Worm (Caenorhabditis elegans) whole organism, L3 larva: ENCODE results near the gene srbc-57.

Source experiments
- R02D3.7 ChIP-seq: fragments of 150-350 bp; optimal IDR thresholded peaks from 2 replicates; lab custom pipeline; 2014; ENCODE audit warnings: missing biosample characterization, missing genetic modification characterization
- ZK546.5 ChIP-seq: sonication (generic microtip); optimal IDR thresholded peaks from 2 replicates; lab custom pipeline; 2017; ENCODE audit warnings: missing biosample characterization, missing genetic modification characterization
- ceh-82 ChIP-seq: fragments of 150-350 bp; optimal IDR thresholded peaks from 2 replicates; lab custom pipeline; 2014; ENCODE audit warnings: missing biosample characterization, missing genetic modification characterization
- elt-1 ChIP-seq: fragments of 150-350 bp; optimal IDR thresholded peaks from 2 replicates; lab custom pipeline; 2014; ENCODE audit warnings: missing biosample characterization, missing genetic modification characterization
- elt-3 ChIP-seq, 3 experiments: fragments of 150-350 bp in 1 of 3; sonication (generic microtip) in 2 of 3; optimal IDR thresholded peaks; 2 replicates in 2 of 3; 4 replicates in 1 of 3; lab custom pipeline; 2014 to 2017; ENCODE audit warnings: missing biosample characterization in 3 of 3, missing genetic modification characterization in 3 of 3
- jun-1 ChIP-seq: fragments of 150-350 bp; optimal IDR thresholded peaks from 2 replicates; lab custom pipeline; 2014; ENCODE audit warnings: missing biosample characterization, missing genetic modification reagents, missing genetic modification characterization
- lin-39 ChIP-seq: fragments of 150-350 bp; optimal IDR thresholded peaks from 2 replicates; lab custom pipeline; 2018; ENCODE audit warnings: missing biosample characterization, missing genetic modification reagents, missing genetic modification characterization
- mdl-1 ChIP-seq: fragments of 150-350 bp; optimal IDR thresholded peaks from 2 replicates; lab custom pipeline; 2014; ENCODE audit warnings: missing biosample characterization, missing genetic modification characterization
- nhr-23 ChIP-seq: fragments of 150-350 bp; optimal IDR thresholded peaks from 2 replicates; lab custom pipeline; 2014; ENCODE audit warnings: missing biosample characterization, missing genetic modification reagents, missing genetic modification characterization
- nhr-237 ChIP-seq: fragments of 150-350 bp; optimal IDR thresholded peaks from 2 replicates; lab custom pipeline; 2014; ENCODE audit warnings: missing biosample characterization, missing genetic modification characterization
- nhr-28 ChIP-seq: fragments of 150-350 bp; optimal IDR thresholded peaks from 2 replicates; lab custom pipeline; 2014; ENCODE audit warnings: missing biosample characterization, missing genetic modification characterization
- sea-2 ChIP-seq: fragments of 150-350 bp; sonication (generic microtip); optimal IDR thresholded peaks from 4 replicates; lab custom pipeline; 2014; ENCODE audit warnings: missing biosample characterization, missing genetic modification reagents, missing genetic modification characterization
- tbx-2 ChIP-seq: sonication (generic microtip); optimal IDR thresholded peaks from 2 replicates; lab custom pipeline; 2016; ENCODE audit warnings: mild to moderate bottlenecking, missing genetic modification characterization, missing compliant biosample characterization
- ztf-4 ChIP-seq: fragments of 150-350 bp; optimal IDR thresholded peaks from 2 replicates; lab custom pipeline; 2014; ENCODE audit warnings: missing biosample characterization, missing genetic modification characterization

- TF ChIP-seq nhr-28 (tag; lab: Kevin White, UChicago): no peak
- no peak for TF ChIP-seq ceh-82 (tag; lab: Kevin White, UChicago)
- no peak for TF ChIP-seq jun-1 (tag; lab: Kevin White, UChicago)
- no peak for TF ChIP-seq mdl-1 (tag; lab: Kevin White, UChicago)
- no peak for TF ChIP-seq nhr-23 (tag; lab: Kevin White, UChicago)
- no peak for TF ChIP-seq nhr-237 (tag; lab: Kevin White, UChicago)
- no peak for TF ChIP-seq elt-3 (tag; optimal IDR thresholded peaks at IDR 0.05; lab: Kevin White, UChicago)
- no peak for TF ChIP-seq ztf-4 (tag; lab: Kevin White, UChicago)
- no peak for TF ChIP-seq sea-2 (GFP tag; lab: Kevin White, UChicago)
- TF ChIP-seq ZK546.5 (tag; lab: Kevin White, UChicago): no peak
- TF ChIP-seq tbx-2 (tag; lab: Kevin White, UChicago): no peak
- no peak for TF ChIP-seq elt-1 (tag; lab: Kevin White, UChicago)
- TF ChIP-seq lin-39: no peak
- no peak for TF ChIP-seq R02D3.7 (tag; lab: Kevin White, UChicago)
Measured at ce11 chrV:424140-424539, 44.2 kb downstream of the srbc-57 start, which contains the start of gene B0554.5.
